Worm (Caenorhabditis elegans) whole organism, L4 larva: ENCODE data around the gene daf-10.

Source experiments
- F10B5.3 ChIP-seq: sonication (generic microtip); optimal IDR thresholded peaks from 2 replicates; lab custom pipeline; 2016; ENCODE audit warnings: mild to moderate bottlenecking, missing genetic modification characterization, missing compliant biosample characterization
- F37D6.2 ChIP-seq: sonication (generic microtip); optimal IDR thresholded peaks from 2 replicates; lab custom pipeline; 2016; ENCODE audit warnings: mild to moderate bottlenecking, missing genetic modification characterization, missing compliant biosample characterization
- F49E8.2 ChIP-seq: sonication (generic microtip); optimal IDR thresholded peaks from 2 replicates; lab custom pipeline; 2016; ENCODE audit warnings: missing compliant biosample characterization, mild to moderate bottlenecking, missing genetic modification characterization, borderline replicate concordance
- T20F7.1 ChIP-seq: fragments of 200-800 bp; sonication (Bioruptor generic); optimal IDR thresholded peaks from 2 replicates; lab custom pipeline; 2018; ENCODE audit warnings: mild to moderate bottlenecking, missing genetic modification characterization, missing compliant biosample characterization
- T26A8.4 ChIP-seq: fragments of 200-800 bp; sonication (Bioruptor generic); IDR thresholded peaks from 2 replicates; pipeline ENCODE4 v1.3.6; 2022; ENCODE audit warnings: missing genetic modification characterization, missing compliant biosample characterization
- Y105C5A.15 ChIP-seq: fragments of 200-800 bp; sonication (Bioruptor generic); IDR thresholded peaks from 2 replicates; pipeline ENCODE4 v1.3.6; 2022; ENCODE audit warnings: missing genetic modification characterization, missing compliant biosample characterization
- Y48G9A.11 ChIP-seq: fragments of 200-800 bp; sonication (Bioruptor generic); IDR thresholded peaks from 2 replicates; pipeline ENCODE4 v1.3.6; 2022; ENCODE audit warnings: missing genetic modification reagents, missing genetic modification characterization, missing compliant biosample characterization
- Y5F2A.4 ChIP-seq: fragments of 200-800 bp; sonication (Bioruptor generic); optimal IDR thresholded peaks from 2 replicates; lab custom pipeline; 2018; ENCODE audit warnings: mild to moderate bottlenecking, missing genetic modification characterization, missing compliant biosample characterization
- ZK337.2 ChIP-seq: fragments of 200-800 bp; sonication (Bioruptor generic); IDR thresholded peaks from 2 replicates; pipeline ENCODE4 v1.3.6; 2022; ENCODE audit warnings: missing genetic modification reagents, missing genetic modification characterization, missing compliant biosample characterization
- ZK546.5 ChIP-seq, 2 experiments: sonication (generic microtip); optimal IDR thresholded peaks; 2 replicates each; lab custom pipeline; 2017; ENCODE audit warnings: missing biosample characterization in 2 of 2, missing genetic modification characterization in 2 of 2
- aha-1 ChIP-seq: fragments of 150-350 bp; peaks from one replicate; lab custom pipeline; 2014; ENCODE audit warnings: missing biosample characterization, missing genetic modification characterization
- arid-1 ChIP-seq: fragments of 200-800 bp; sonication (Bioruptor generic); conservative IDR thresholded peaks from 2 replicates; pipeline ENCODE4 v1.3.6; 2022; ENCODE audit warnings: missing genetic modification reagents, missing genetic modification characterization, missing compliant biosample characterization
- ceh-62 ChIP-seq: sonication (generic microtip); optimal IDR thresholded peaks from 2 replicates; lab custom pipeline; 2017; ENCODE audit warnings: missing biosample characterization, missing genetic modification characterization
- cey-2 ChIP-seq: sonication (generic microtip); optimal IDR thresholded peaks from 3 replicates; lab custom pipeline; 2017; ENCODE audit warnings: missing genetic modification characterization, mild to moderate bottlenecking, missing compliant biosample characterization, antibody characterized with exemption, borderline replicate concordance; ENCODE audit not compliant: insufficient read depth
- ctbp-1 ChIP-seq: fragments of 200-800 bp; sonication (Bioruptor generic); IDR thresholded peaks from 2 replicates; pipeline ENCODE4 v1.3.6; 2022; ENCODE audit warnings: missing genetic modification reagents, missing genetic modification characterization, missing compliant biosample characterization
- daf-12 ChIP-seq: fragments of 150-350 bp; optimal IDR thresholded peaks from 2 replicates; lab custom pipeline; 2014; ENCODE audit warnings: missing biosample characterization, missing genetic modification reagents, missing genetic modification characterization
- daf-16 ChIP-seq, 3 experiments: sonication (generic microtip); optimal IDR thresholded peaks; 2 replicates each; lab custom pipeline; 2016 to 2017; ENCODE audit warnings: missing genetic modification characterization in 3 of 3, missing genetic modification reagents in 3 of 3, mild to moderate bottlenecking in 2 of 3, missing compliant biosample characterization in 2 of 3, missing biosample characterization in 1 of 3, moderate library complexity in 1 of 3
- daf-19 ChIP-seq: fragments of 200-800 bp; sonication (Bioruptor generic); conservative IDR thresholded peaks from 2 replicates; pipeline ENCODE4 v1.3.6; 2022; ENCODE audit warnings: missing genetic modification characterization, missing compliant biosample characterization
- daf-8 ChIP-seq: fragments of 200-800 bp; sonication (Bioruptor generic); IDR thresholded peaks from 2 replicates; pipeline ENCODE4 v1.3.6; 2022; ENCODE audit warnings: missing genetic modification characterization, missing compliant biosample characterization
- dmd-6 ChIP-seq: fragments of 200-800 bp; sonication (Bioruptor generic); IDR thresholded peaks from 2 replicates; pipeline ENCODE4 v1.3.6; 2022; ENCODE audit warnings: missing genetic modification reagents, missing genetic modification characterization, missing compliant biosample characterization
- dmd-8 ChIP-seq: fragments of 200-800 bp; sonication (Bioruptor generic); IDR thresholded peaks from 2 replicates; pipeline ENCODE4 v1.3.6; 2022; ENCODE audit warnings: missing genetic modification characterization, missing compliant biosample characterization
- dmd-9 ChIP-seq: fragments of 200-800 bp; sonication (Bioruptor generic); IDR thresholded peaks from 2 replicates; pipeline ENCODE4 v1.3.6; 2022; ENCODE audit warnings: missing genetic modification reagents, missing genetic modification characterization, missing compliant biosample characterization
- dpl-1 ChIP-seq: fragments of 150-350 bp; optimal IDR thresholded peaks from 2 replicates; lab custom pipeline; 2014; ENCODE audit warnings: missing biosample characterization, missing genetic modification reagents, missing genetic modification characterization
- dve-1 ChIP-seq: sonication (generic microtip); optimal IDR thresholded peaks from 2 replicates; lab custom pipeline; 2017; ENCODE audit warnings: antibody characterized with exemption, mild to moderate bottlenecking, missing genetic modification characterization, missing compliant biosample characterization; ENCODE audit not compliant: insufficient read depth
- fkh-10 ChIP-seq: fragments of 150-350 bp; optimal IDR thresholded peaks from 2 replicates; lab custom pipeline; 2014; ENCODE audit warnings: missing biosample characterization, missing genetic modification reagents, missing genetic modification characterization
- gei-8 ChIP-seq: fragments of 200-800 bp; sonication (Bioruptor generic); optimal IDR thresholded peaks from 2 replicates; lab custom pipeline; 2018; ENCODE audit warnings: mild to moderate bottlenecking, missing genetic modification characterization, missing compliant biosample characterization
- lim-7 ChIP-seq: fragments of 200-800 bp; sonication (Bioruptor generic); IDR thresholded peaks from 2 replicates; pipeline ENCODE4 v1.3.6; 2022; ENCODE audit warnings: missing genetic modification characterization, missing compliant biosample characterization
- lin-13 ChIP-seq: fragments of 150-350 bp; optimal IDR thresholded peaks from 2 replicates; lab custom pipeline; 2014; ENCODE audit warnings: missing biosample characterization, missing genetic modification reagents, missing genetic modification characterization
- lin-38 ChIP-seq: fragments of 200-800 bp; sonication (Bioruptor generic); IDR thresholded peaks from 2 replicates; pipeline ENCODE4 v1.3.6; 2022; ENCODE audit warnings: missing genetic modification reagents, missing genetic modification characterization, missing compliant biosample characterization
- lir-3 ChIP-seq: sonication (generic microtip); optimal IDR thresholded peaks from 2 replicates; lab custom pipeline; 2016; ENCODE audit warnings: mild to moderate bottlenecking, missing genetic modification characterization, missing compliant biosample characterization
- lsy-2 ChIP-seq, 2 experiments: fragments of 150-350 bp in 1 of 2; sonication (generic microtip) in 1 of 2; optimal IDR thresholded peaks; 2 replicates each; lab custom pipeline; 2014 to 2017; ENCODE audit warnings: missing biosample characterization in 2 of 2, missing genetic modification characterization in 2 of 2
- mdl-1 ChIP-seq, 2 experiments: fragments of 150-350 bp in 1 of 2; sonication (generic microtip) in 1 of 2; optimal IDR thresholded peaks; 2 replicates each; lab custom pipeline; 2014 to 2017; ENCODE audit warnings: missing biosample characterization in 2 of 2, missing genetic modification characterization in 2 of 2
- nhr-11 ChIP-seq: fragments of 150-350 bp; optimal IDR thresholded peaks from 2 replicates; lab custom pipeline; 2014; ENCODE audit warnings: missing biosample characterization, missing genetic modification characterization
- nhr-237 ChIP-seq: sonication (generic microtip); optimal IDR thresholded peaks from 2 replicates; lab custom pipeline; 2017; ENCODE audit warnings: missing biosample characterization, missing genetic modification characterization
- nhr-25 ChIP-seq: sonication (generic microtip); optimal IDR thresholded peaks from 2 replicates; lab custom pipeline; 2017; ENCODE audit warnings: missing genetic modification characterization, mild to moderate bottlenecking, missing compliant biosample characterization, antibody characterized with exemption, moderate library complexity, borderline replicate concordance; ENCODE audit not compliant: insufficient read depth
- nhr-42 ChIP-seq: fragments of 200-800 bp; sonication (Bioruptor generic); IDR thresholded peaks from 2 replicates; pipeline ENCODE4 v1.3.6; 2022; ENCODE audit warnings: missing genetic modification characterization, missing compliant biosample characterization
- nhr-77 ChIP-seq: fragments of 150-350 bp; optimal IDR thresholded peaks from 2 replicates; lab custom pipeline; 2014; ENCODE audit warnings: missing biosample characterization, missing genetic modification characterization
- pha-4 ChIP-seq, 2 experiments: fragments of 150-350 bp in 1 of 2; fragments of 200-800 bp in 1 of 2; sonication (Bioruptor generic) in 1 of 2; IDR thresholded peaks in 1 of 2; optimal IDR thresholded peaks in 1 of 2; 2 replicates each; pipeline versions ENCODE4 v1.3.6 to Lab custom; 2014 to 2022; ENCODE audit warnings: missing genetic modification characterization in 2 of 2, missing genetic modification reagents in 2 of 2, missing biosample characterization in 1 of 2, missing compliant biosample characterization in 1 of 2
- set-16 ChIP-seq: fragments of 200-800 bp; sonication (Bioruptor generic); IDR thresholded peaks from 2 replicates; pipeline ENCODE4 v1.3.6; 2022; ENCODE audit warnings: missing genetic modification reagents, missing genetic modification characterization, missing compliant biosample characterization
- skn-1 ChIP-seq: fragments of 150-350 bp; optimal IDR thresholded peaks from 2 replicates; lab custom pipeline; 2014; ENCODE audit warnings: missing biosample characterization, missing genetic modification characterization
- unc-130 ChIP-seq: sonication (generic microtip); optimal IDR thresholded peaks from 2 replicates; lab custom pipeline; 2016; ENCODE audit warnings: missing genetic modification reagents, missing genetic modification characterization, missing compliant biosample characterization
- unc-39 ChIP-seq: sonication (generic microtip); optimal IDR thresholded peaks from 2 replicates; lab custom pipeline; 2017; ENCODE audit warnings: missing biosample characterization, missing genetic modification characterization
- vab-7 ChIP-seq: fragments of 200-800 bp; sonication (Bioruptor generic); IDR thresholded peaks from 2 replicates; pipeline ENCODE4 v1.3.6; 2022; ENCODE audit warnings: missing genetic modification reagents, missing genetic modification characterization, missing compliant biosample characterization
- ztf-11 ChIP-seq: fragments of 150-350 bp; optimal IDR thresholded peaks from 2 replicates; lab custom pipeline; 2014; ENCODE audit warnings: missing biosample characterization, missing genetic modification characterization
- ztf-7 ChIP-seq: fragments of 150-350 bp; optimal IDR thresholded peaks from 2 replicates; lab custom pipeline; 2014; ENCODE audit warnings: missing biosample characterization, missing genetic modification characterization

daf-10 gene

ce11 chrIV:9146111-9146510, at the start of gene daf-10:
TSS of gene daf-10 (minus strand) at chrIV:9146211.
- TF ChIP-seq daf-19 (GFP tag; lab: Robert Waterston, UW) (no peak), nhr-11 (tag; lab: Kevin White, UChicago) (no peak), cey-2 (tag; lab: Kevin White, UChicago) (no peak), ztf-7 (tag; lab: Kevin White, UChicago) (no peak), daf-12 (tag; lab: Kevin White, UChicago) (no peak), unc-39 (tag; lab: Kevin White, UChicago) (no peak), dmd-6 (GFP tag; lab: Robert Waterston, UW) (no peak), ZK546.5 (tag; optimal IDR thresholded peaks at IDR 0.05; lab: Kevin White, UChicago) (no peak), nhr-237 (tag; lab: Kevin White, UChicago) (no peak), dmd-9 (GFP tag; lab: Robert Waterston, UW) (no peak), ceh-62 (tag; lab: Kevin White, UChicago) (no peak), nhr-25 (tag; lab: Kevin White, UChicago) (no peak), nhr-42 (GFP tag; lab: Robert Waterston, UW) (no peak), T26A8.4 (GFP tag; lab: Robert Waterston, UW) (no peak), skn-1 (tag; lab: Kevin White, UChicago) (no peak), gei-8 (GFP tag; lab: Kevin White, UChicago) (no peak), ztf-11 (no peak)

- peak in 1 of 2 experiments; percentile 16 for TF ChIP-seq lsy-2 (tag; optimal IDR thresholded peaks at IDR 0.05; lab: Kevin White, UChicago)
- 0 out of 2 replicates have a peak, but pooled peaks have one; percentile 7 for TF ChIP-seq lin-38 (GFP tag; lab: Robert Waterston, UW)
Measured at ce11 chrIV:9194524-9194923, 48.5 kb upstream of the daf-10 start, which contains the start of gene C46C2.7. TSS of gene C46C2.7 (plus strand) at chrIV:9194824.

DNA sequence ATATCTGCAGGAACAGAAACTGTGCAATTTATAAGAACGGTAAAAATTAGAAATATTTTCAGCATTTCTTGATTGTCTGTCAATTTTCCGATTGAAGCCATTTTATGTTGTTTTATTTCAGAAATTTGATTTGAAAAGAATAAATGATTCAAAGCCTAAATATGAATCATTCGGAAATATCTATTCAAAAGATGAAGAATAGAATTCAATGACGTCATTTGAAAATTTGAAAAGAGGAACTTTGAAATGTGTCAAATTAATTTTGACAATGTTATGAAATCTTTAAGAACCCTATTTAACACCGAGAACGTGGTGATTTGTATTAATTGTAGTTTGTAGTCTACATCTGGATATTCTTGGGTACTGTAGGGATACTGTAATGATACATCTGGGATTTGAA, 46.5 kb upstream of the daf-10 start, which contains the start of gene C46C2.5:
Gene C46C2.5, minus strand, starts transcription at position 101 of the 400 bp plus-strand sequence.
- TF ChIP-seq aha-1 (tag; lab: Kevin White, UChicago) (peak; percentile 28), F10B5.3 (tag; lab: Kevin White, UChicago) (no peak), fkh-10 (GFP tag; lab: Kevin White, UChicago) (no peak), dve-1 (tag; lab: Kevin White, UChicago) (peak; percentile 23), unc-130 (GFP tag; lab: Kevin White, UChicago) (no peak), dmd-8 (GFP tag; lab: Robert Waterston, UW) (no peak)

DNA sequence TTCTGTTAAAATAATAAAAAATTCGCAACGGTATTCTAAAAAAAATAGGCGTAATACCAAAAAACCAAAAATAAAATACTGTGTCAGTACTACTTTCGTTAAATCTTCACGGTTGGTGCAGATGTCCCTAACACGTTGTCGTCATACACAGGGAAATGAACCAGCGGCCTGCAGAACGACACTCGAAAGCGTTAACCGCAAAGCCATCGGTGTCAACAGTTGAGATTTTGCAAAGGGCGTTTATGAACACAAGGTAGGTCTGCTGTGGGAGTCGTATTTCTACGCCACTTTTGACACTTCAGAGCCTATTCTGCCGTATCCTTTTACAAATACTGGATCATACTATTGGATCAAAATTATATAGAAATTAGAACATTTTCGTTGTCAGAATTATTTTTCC, 45.2 kb upstream of the daf-10 start:
- TF ChIP-seq set-16 (GFP tag; lab: Robert Waterston, UW): no peak
- peak; percentile 89 for TF ChIP-seq vab-7 (GFP tag; lab: Robert Waterston, UW)
- peak; percentile 81 for TF ChIP-seq pha-4 (GFP tag; IDR thresholded peaks at IDR 0.05; lab: Robert Waterston, UW)
- TF ChIP-seq pha-4 (tag; optimal IDR thresholded peaks at IDR 0.05; lab: Kevin White, UChicago): no peak
- peak; percentile 83 for TF ChIP-seq Y105C5A.15 (GFP tag; lab: Robert Waterston, UW)
- TF ChIP-seq Y5F2A.4 (GFP tag; lab: Kevin White, UChicago): peak; percentile 30
- TF ChIP-seq ZK337.2 (GFP tag; lab: Robert Waterston, UW): peak; percentile 76
- peak; percentile 56; the same call in 1 of the 2 replicates for TF ChIP-seq Y48G9A.11 (GFP tag; lab: Robert Waterston, UW)
- peak; percentile 85 for TF ChIP-seq ctbp-1
- TF ChIP-seq lir-3 (tag; lab: Kevin White, UChicago): peak; percentile 46
- TF ChIP-seq lim-7: peak; percentile 80
- TF ChIP-seq arid-1 (GFP tag; lab: Robert Waterston, UW): peak; percentile 81
- TF ChIP-seq T20F7.1 (GFP tag; lab: Kevin White, UChicago): peak; percentile 79
- TF ChIP-seq lin-13 (GFP tag; lab: Kevin White, UChicago): no peak
- TF ChIP-seq mdl-1 (tag; optimal IDR thresholded peaks at IDR 0.05; lab: Kevin White, UChicago): peak in 1 of 2 experiments; percentile 71
- peak; percentile 17 to 89 for TF ChIP-seq daf-16 (GFP tag; optimal IDR thresholded peaks at IDR 0.05; lab: Kevin White, UChicago)
- TF ChIP-seq daf-16 (tag; optimal IDR thresholded peaks at IDR 0.05; lab: Kevin White, UChicago): no peak
- TF ChIP-seq nhr-77: peak; percentile 14
- TF ChIP-seq F37D6.2 (tag; lab: Kevin White, UChicago): peak; percentile 12
- TF ChIP-seq dpl-1 (GFP tag; lab: Kevin White, UChicago): peak; percentile 50
- 0 out of 2 replicates have a peak, but pooled peaks have one; percentile 51 for TF ChIP-seq daf-8
- TF ChIP-seq F49E8.2 (tag; lab: Kevin White, UChicago): peak; percentile 45
